Worm (Caenorhabditis elegans): ENCODE data around the gene Y38F1A.1.

DNA sequence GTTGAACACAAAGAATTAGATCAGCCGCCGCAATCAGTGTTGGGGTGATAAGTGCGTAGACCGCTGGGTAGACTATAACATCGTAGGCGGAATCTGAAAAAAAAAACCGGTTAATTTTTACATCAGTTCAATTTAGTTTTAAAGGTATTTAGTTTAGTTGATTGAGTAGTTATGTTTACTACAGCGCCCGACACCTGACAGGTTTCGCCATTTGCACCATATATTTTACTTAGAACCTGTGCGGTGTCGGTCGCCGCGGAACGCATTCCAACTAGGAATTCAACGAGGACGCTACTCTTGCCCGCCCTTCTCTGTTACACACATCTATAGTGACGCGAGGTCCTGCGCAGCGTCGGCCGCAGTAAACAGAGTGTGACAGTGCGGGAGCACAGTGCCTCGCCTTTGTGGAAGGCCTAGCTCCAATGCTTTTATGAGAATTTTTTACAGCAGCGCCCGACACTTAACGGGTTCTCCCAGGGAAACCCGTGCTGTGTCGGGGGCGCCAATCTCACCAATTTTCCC is 13.9 kb upstream of the Y38F1A.1 start:
- TF ChIP-seq flt-1 (GFP tag; IDR thresholded peaks at IDR 0.05) (no peak), ztf-23 (GFP tag; IDR thresholded peaks at IDR 0.05) (no peak), cog-1 (tag; optimal IDR thresholded peaks at IDR 0.05) (no peak), ztf-29 (GFP tag; IDR thresholded peaks at IDR 0.05) (no peak), ref-1 (GFP tag; conservative IDR thresholded peaks at IDR 0.05) (no peak), med-1 (GFP tag; optimal IDR thresholded peaks at IDR 0.05; ENCODE audit: insufficient read depth) (no peak)

Measured in whole organism, midembryonic.